Fruit fly (Drosophila melanogaster): ENCODE measurements around the gene spz.

DNA sequence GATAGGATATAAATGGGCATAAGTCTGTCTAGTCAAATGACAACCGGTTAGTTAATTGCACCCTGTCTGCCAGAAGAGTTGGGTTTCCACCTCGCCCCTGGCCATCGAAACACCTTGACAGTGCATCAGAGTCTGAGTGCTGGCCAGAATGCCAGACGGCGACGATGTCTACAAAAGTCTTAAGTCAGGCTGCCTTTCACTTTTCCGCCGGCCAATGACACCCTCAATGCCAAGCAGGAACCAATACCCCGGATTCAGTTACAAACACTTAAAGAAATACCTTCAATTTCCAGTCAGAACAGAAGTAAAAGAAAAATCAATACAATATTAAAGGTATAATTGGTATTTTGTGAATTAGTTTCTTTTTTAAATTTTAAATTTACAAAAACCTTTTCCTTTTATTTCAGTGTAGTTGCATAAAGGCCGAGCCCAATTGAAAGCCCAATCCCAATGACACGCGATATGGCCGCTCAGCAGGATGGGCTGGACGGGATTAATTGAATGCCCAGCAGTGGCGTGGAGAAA, 14.7 kb upstream of the spz start:
- TF ChIP-seq br (GFP tag; optimal IDR thresholded peaks at IDR 0.05) (no peak), Hr78 (GFP tag; optimal IDR thresholded peaks at IDR 0.05) (no peak), Dfd (GFP tag; optimal IDR thresholded peaks at IDR 0.05) (no peak), CrebA (GFP tag; optimal IDR thresholded peaks at IDR 0.05; ENCODE audit: borderline replicate concordance) (no peak), sage (GFP tag; optimal IDR thresholded peaks at IDR 0.05) (no peak), Myc (optimal IDR thresholded peaks at IDR 0.05) (no peak), pan (optimal IDR thresholded peaks at IDR 0.05) (no peak), usp (GFP tag; optimal IDR thresholded peaks at IDR 0.05) (no peak)
